Worm (Caenorhabditis elegans): Measurements from ENCODE around the gene pfd-2.

Gene pfd-2

DNA sequence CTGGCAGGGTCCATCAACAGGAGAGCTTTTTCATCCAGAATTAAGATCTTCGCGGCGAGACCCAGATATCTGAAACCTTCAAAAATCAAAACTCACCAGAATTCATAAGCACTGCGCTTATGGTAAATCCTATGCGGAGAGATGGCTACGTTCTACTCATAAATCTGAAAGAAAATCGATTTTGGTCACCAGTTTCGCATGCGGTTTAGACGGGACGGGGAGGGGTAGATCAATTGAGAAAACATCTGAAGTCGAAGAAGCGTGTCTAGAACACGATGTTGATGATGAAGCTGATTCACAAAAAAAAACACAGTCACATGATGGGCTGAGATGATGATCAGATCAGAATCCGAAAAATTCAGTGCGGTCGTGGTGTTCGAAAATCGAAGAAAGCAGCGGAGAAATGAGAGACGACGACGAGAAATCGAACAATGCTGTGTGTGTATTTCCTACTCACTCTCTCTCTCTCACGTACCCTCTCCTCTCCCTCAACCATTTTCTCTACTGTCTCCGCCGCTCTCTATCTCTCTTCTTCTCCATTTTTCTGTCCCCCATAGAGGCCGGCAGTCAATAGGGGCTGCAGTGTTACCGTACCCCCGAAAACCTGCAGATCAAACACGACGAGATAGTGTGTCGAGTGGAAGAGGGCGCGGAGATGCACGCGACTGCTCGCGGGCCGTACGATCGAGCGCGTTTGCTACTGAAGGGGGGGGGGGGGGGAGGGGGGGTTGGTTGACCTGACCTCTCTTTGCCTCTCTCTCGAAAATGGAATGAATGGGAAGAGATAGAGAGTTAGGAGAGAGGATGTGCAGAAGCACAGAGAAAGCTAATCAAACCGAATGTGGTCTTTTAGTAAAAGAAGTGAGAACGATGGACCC, 50.0 kb downstream of the pfd-2 start, which contains the start of gene ntl-2 (continued):
- TF ChIP-seq akir-1 (GFP tag; optimal IDR thresholded peaks at IDR 0.05) = peak; percentile 85
- TF ChIP-seq ceh-91 (GFP tag; IDR thresholded peaks at IDR 0.05) = 0 out of 2 replicates have a peak, but pooled peaks have one; percentile 13
- TF ChIP-seq attf-6 (GFP tag; IDR thresholded peaks at IDR 0.05) = no peak
- peak; percentile 93 for TF ChIP-seq somi-1 (GFP tag; optimal IDR thresholded peaks at IDR 0.05)
- TF ChIP-seq lin-40 (tag; optimal IDR thresholded peaks at IDR 0.05) = peak; percentile 88
- TF ChIP-seq F57A8.1 (GFP tag; optimal IDR thresholded peaks at IDR 0.05) = peak; percentile 82
- TF ChIP-seq hmg-1.2 (GFP tag; IDR thresholded peaks at IDR 0.05) = peak; percentile 91
- TF ChIP-seq dpff-1 (tag; optimal IDR thresholded peaks at IDR 0.05) = no peak
- no peak for TF ChIP-seq F10E7.11 (tag; optimal IDR thresholded peaks at IDR 0.05)
- TF ChIP-seq ekl-4 (GFP tag; IDR thresholded peaks at IDR 0.05) = peak; percentile 94
- TF ChIP-seq ztf-26 (tag; optimal IDR thresholded peaks at IDR 0.05) = peak; percentile 95
- TF ChIP-seq nfyb-1 (GFP tag; IDR thresholded peaks at IDR 0.05) = peak; percentile 97
- TF ChIP-seq snpc-1.1 (tag; optimal IDR thresholded peaks at IDR 0.05; ENCODE audit: insufficient read depth) = no peak
- TF ChIP-seq nhr-27 (tag; optimal IDR thresholded peaks at IDR 0.05) = no peak
- peak; percentile 73 for TF ChIP-seq ztf-22 (GFP tag; optimal IDR thresholded peaks at IDR 0.05)
- TF ChIP-seq madf-3 (GFP tag; IDR thresholded peaks at IDR 0.05) = no peak
- peak; percentile 59 for TF ChIP-seq lsl-1 (GFP tag; optimal IDR thresholded peaks at IDR 0.05)
- TF ChIP-seq attf-5 (GFP tag; optimal IDR thresholded peaks at IDR 0.05) = peak; percentile 99
- no peak for TF ChIP-seq B0035.1 (tag; optimal IDR thresholded peaks at IDR 0.05)
- TF ChIP-seq B0336.3 (GFP tag; IDR thresholded peaks at IDR 0.05) = peak; percentile 99
- TF ChIP-seq sptf-2 (GFP tag; optimal IDR thresholded peaks at IDR 0.05) = peak; percentile 59
- no peak for TF ChIP-seq sdz-38 (tag; optimal IDR thresholded peaks at IDR 0.05)
- peak; percentile 41 for TF ChIP-seq ceh-79 (tag; optimal IDR thresholded peaks at IDR 0.05)
- peak; percentile 11; the same call in 1 of the 2 replicates for TF ChIP-seq cebp-1 (GFP tag; IDR thresholded peaks at IDR 0.05)
- TF ChIP-seq cebp-1 (tag; optimal IDR thresholded peaks at IDR 0.05) = peak; percentile 94
- no peak for TF ChIP-seq F49E8.2 (tag; optimal IDR thresholded peaks at IDR 0.05; ENCODE audit: insufficient read depth)
- TF ChIP-seq ccch-3 (GFP tag; optimal IDR thresholded peaks at IDR 0.05) = no peak
- peak; percentile 81 for TF ChIP-seq C06A6.2 (GFP tag; conservative IDR thresholded peaks at IDR 0.05)
- peak; percentile 87 for TF ChIP-seq tlf-1 (GFP tag; optimal IDR thresholded peaks at IDR 0.05)
- peak; percentile 95 for TF ChIP-seq athp-1 (tag; optimal IDR thresholded peaks at IDR 0.05)
- peak; percentile 96 for TF ChIP-seq dox-1 (GFP tag; IDR thresholded peaks at IDR 0.05)
- no peak for TF ChIP-seq nhr-120 (GFP tag; IDR thresholded peaks at IDR 0.05)
- no peak for TF ChIP-seq rec-8 (tag; optimal IDR thresholded peaks at IDR 0.05)
- peak; percentile 87 for TF ChIP-seq ztf-3 (GFP tag; optimal IDR thresholded peaks at IDR 0.05)
- TF ChIP-seq nhr-179 (tag; optimal IDR thresholded peaks at IDR 0.05) = no peak
- TF ChIP-seq lag-1 (GFP tag; IDR thresholded peaks at IDR 0.05) = no peak
- 0 out of 2 replicates have a peak, but pooled peaks have one; percentile 35 for TF ChIP-seq bed-2 (GFP tag; IDR thresholded peaks at IDR 0.05)
- peak; percentile 75 to 81 for TF ChIP-seq let-607 (tag; optimal IDR thresholded peaks at IDR 0.05)
